Worm (Caenorhabditis elegans) whole organism, young adult: ENCODE measurements around the gene Y39E4B.6.

ENCODE experiments used
- F52B5.7 ChIP-seq: sonication (generic microtip); optimal IDR thresholded peaks from 2 replicates; lab custom pipeline; 2016; ENCODE audit warnings: mild to moderate bottlenecking, missing genetic modification characterization, missing compliant biosample characterization
- F57A8.1 ChIP-seq: fragments of 200-800 bp; sonication (Bioruptor generic); optimal IDR thresholded peaks from 2 replicates; lab custom pipeline; 2018; ENCODE audit warnings: mild to moderate bottlenecking, missing genetic modification characterization, moderate library complexity, missing compliant biosample characterization
- unc-62 ChIP-seq: fragments of 150-350 bp; optimal IDR thresholded peaks from 2 replicates; lab custom pipeline; 2014; ENCODE audit warnings: missing biosample characterization, missing genetic modification reagents, missing genetic modification characterization

DNA sequence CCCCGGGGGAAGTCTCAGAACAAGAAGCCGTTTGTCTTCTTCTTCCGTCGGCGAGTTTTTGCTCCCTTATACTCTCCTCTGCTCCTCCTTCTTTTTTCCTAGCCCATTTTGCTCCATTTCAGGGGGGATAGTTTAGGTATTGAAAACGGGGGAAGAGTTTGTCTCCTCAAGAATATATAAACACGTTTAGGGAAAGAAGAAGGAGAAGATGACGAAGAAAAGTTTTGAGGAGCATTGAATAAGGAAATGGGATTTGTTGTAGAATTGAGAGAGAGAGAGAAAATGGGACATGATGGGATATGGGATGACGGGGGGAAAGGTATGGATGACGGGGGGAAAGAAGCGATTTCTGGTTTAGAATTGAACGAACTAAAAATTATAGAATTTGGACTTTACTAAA is 52.9 kb downstream of the Y39E4B.6 start:
- TF ChIP-seq F57A8.1 (GFP tag; lab: Kevin White, UChicago) (no peak), unc-62 (GFP tag; lab: Kevin White, UChicago) (no peak), F52B5.7 (tag; lab: Kevin White, UChicago) (no peak)
